4 worm cellular contexts compared by ENCODE assay signal in genomic region chrIV:13334287-13334686, ce11.
TF ChIP-seq lines count a peak whose summit lies in the region.

No protein-coding gene starts in this region.

TF ChIP-seq in whole organism, L2 larva, 48 proteins besides CTCF, POLR2A, EP300 and RAD21:
- TF ChIP-seq fos-1 (tag; optimal IDR thresholded peaks at IDR 0.05; lab: Kevin White, UChicago) (peak; percentile 27), nhr-12 (tag; optimal IDR thresholded peaks at IDR 0.05; lab: Kevin White, UChicago) (no peak), nhr-129 (tag; optimal IDR thresholded peaks at IDR 0.05; lab: Kevin White, UChicago) (peak; percentile 53), F13H6.1 (tag; optimal IDR thresholded peaks at IDR 0.05; lab: Kevin White, UChicago) (peak; percentile 23), ztf-11 (tag; optimal IDR thresholded peaks at IDR 0.05; lab: Kevin White, UChicago) (no peak), sma-9 (GFP tag; optimal IDR thresholded peaks at IDR 0.05; lab: Kevin White, UChicago) (peak; percentile 34), sma-9 (tag; optimal IDR thresholded peaks at IDR 0.05; lab: Kevin White, UChicago) (no peak)

TF ChIP-seq in whole organism, L3 larva, 47 proteins besides CTCF, POLR2A, EP300 and RAD21:
- TF ChIP-seq egl-5 (tag; optimal IDR thresholded peaks at IDR 0.05; lab: Kevin White, UChicago), result no peak
- no peak for TF ChIP-seq eor-1 (tag; optimal IDR thresholded peaks at IDR 0.05; lab: Kevin White, UChicago)
- no peak for TF ChIP-seq nhr-43 (tag; optimal IDR thresholded peaks at IDR 0.05; lab: Kevin White, UChicago; ENCODE audit: poor library complexity, severe bottlenecking)
- TF ChIP-seq nhr-28 (tag; optimal IDR thresholded peaks at IDR 0.05; lab: Kevin White, UChicago), result no peak
- peak; percentile 61 for TF ChIP-seq pha-4 (tag; optimal IDR thresholded peaks at IDR 0.05; lab: Kevin White, UChicago)
- TF ChIP-seq pqm-1 (tag; optimal IDR thresholded peaks at IDR 0.05; lab: Kevin White, UChicago), result peak; percentile 49
- no peak for TF ChIP-seq unc-62 (GFP tag; optimal IDR thresholded peaks at IDR 0.05; lab: Kevin White, UChicago)
- no peak for TF ChIP-seq egl-27 (tag; optimal IDR thresholded peaks at IDR 0.05; lab: Kevin White, UChicago)
- peak; percentile 76 for TF ChIP-seq elt-2 (tag; optimal IDR thresholded peaks at IDR 0.05; lab: Kevin White, UChicago)
- TF ChIP-seq elt-1 (tag; optimal IDR thresholded peaks at IDR 0.05; lab: Kevin White, UChicago), result no peak

TF ChIP-seq in whole organism, L4 larva, 104 proteins besides CTCF, POLR2A, EP300 and RAD21:
- TF ChIP-seq dmd-6 (GFP tag; IDR thresholded peaks at IDR 0.05; lab: Robert Waterston, UW) (peak; percentile 53), lsy-2 (tag; optimal IDR thresholded peaks at IDR 0.05; lab: Kevin White, UChicago) (no peak), pqm-1 (tag; optimal IDR thresholded peaks at IDR 0.05; lab: Kevin White, UChicago) (peak; percentile 11), dve-1 (tag; optimal IDR thresholded peaks at IDR 0.05; lab: Kevin White, UChicago; ENCODE audit: insufficient read depth) (peak; percentile 41), zfp-2 (tag; optimal IDR thresholded peaks at IDR 0.05; lab: Kevin White, UChicago) (no peak), mdl-1 (tag; optimal IDR thresholded peaks at IDR 0.05; lab: Kevin White, UChicago) (no peak), hlh-30 (tag; optimal IDR thresholded peaks at IDR 0.05; lab: Kevin White, UChicago; ENCODE audit: insufficient read depth) (peak; percentile 48), nhr-77 (tag; optimal IDR thresholded peaks at IDR 0.05; lab: Kevin White, UChicago) (peak; percentile 0), hlh-11 (tag; optimal IDR thresholded peaks at IDR 0.05; lab: Kevin White, UChicago) (peak; percentile 16), ceh-62 (tag; optimal IDR thresholded peaks at IDR 0.05; lab: Kevin White, UChicago) (no peak), D1046.2 (GFP tag; IDR thresholded peaks at IDR 0.05; lab: Robert Waterston, UW) (no peak), nhr-6 (tag; optimal IDR thresholded peaks at IDR 0.05; lab: Kevin White, UChicago) (no peak), unc-62 (GFP tag; optimal IDR thresholded peaks at IDR 0.05 in 1 of 2; lab: Kevin White, UChicago) (peak in 1 of 2 experiments; percentile 76), unc-62 (tag; optimal IDR thresholded peaks at IDR 0.05; lab: Kevin White, UChicago) (no peak), daf-16 (GFP tag; optimal IDR thresholded peaks at IDR 0.05; lab: Kevin White, UChicago) (no peak), daf-16 (tag; optimal IDR thresholded peaks at IDR 0.05; lab: Kevin White, UChicago) (peak; percentile 11), php-3 (GFP tag; IDR thresholded peaks at IDR 0.05; lab: Robert Waterston, UW) (0 out of 2 replicates have a peak, but pooled peaks have one; percentile 29), nhr-28 (tag; optimal IDR thresholded peaks at IDR 0.05; lab: Kevin White, UChicago) (peak; percentile 77), tag-97 (GFP tag; IDR thresholded peaks at IDR 0.05; lab: Robert Waterston, UW) (no peak), egl-27 (tag; optimal IDR thresholded peaks at IDR 0.05; lab: Kevin White, UChicago) (no peak), hif-1 (tag; optimal IDR thresholded peaks at IDR 0.05; lab: Kevin White, UChicago) (peak in 1 of 2 experiments; percentile 27), lin-15B (tag; optimal IDR thresholded peaks at IDR 0.05; lab: Kevin White, UChicago) (no peak), T26A8.4 (GFP tag; IDR thresholded peaks at IDR 0.05; lab: Robert Waterston, UW) (peak; percentile 28), ctbp-1 (GFP tag; IDR thresholded peaks at IDR 0.05; lab: Robert Waterston, UW) (no peak)

TF ChIP-seq in whole organism, young adult, 124 proteins besides CTCF, POLR2A, EP300 and RAD21:
- TF ChIP-seq attf-5 (GFP tag; optimal IDR thresholded peaks at IDR 0.05; lab: Kevin White, UChicago) (peak; percentile 11), pbrm-1 (GFP tag; IDR thresholded peaks at IDR 0.05; lab: Robert Waterston, UW) (no peak), nhr-80 (tag; optimal IDR thresholded peaks at IDR 0.05; lab: Kevin White, UChicago) (peak; percentile 92), egrh-3 (GFP tag; IDR thresholded peaks at IDR 0.05; lab: Robert Waterston, UW) (no peak), unc-130 (GFP tag; optimal IDR thresholded peaks at IDR 0.05; lab: Kevin White, UChicago) (no peak), hlh-12 (tag; optimal IDR thresholded peaks at IDR 0.05; lab: Kevin White, UChicago) (no peak), dox-1 (GFP tag; IDR thresholded peaks at IDR 0.05; lab: Robert Waterston, UW) (0 out of 2 replicates have a peak, but pooled peaks have one; percentile 41), C17E4.6 (GFP tag; IDR thresholded peaks at IDR 0.05; lab: Robert Waterston, UW) (no peak), tlf-1 (GFP tag; optimal IDR thresholded peaks at IDR 0.05; lab: Kevin White, UChicago) (no peak), nfyb-1 (GFP tag; IDR thresholded peaks at IDR 0.05; lab: Robert Waterston, UW) (0 out of 2 replicates have a peak, but pooled peaks have one; percentile 29), nfya-2 (GFP tag; IDR thresholded peaks at IDR 0.05; lab: Robert Waterston, UW) (no peak), unc-62 (GFP tag; optimal IDR thresholded peaks at IDR 0.05; lab: Kevin White, UChicago) (no peak), atf-7 (tag; optimal IDR thresholded peaks at IDR 0.05; lab: Kevin White, UChicago) (peak; percentile 14), B0336.3 (GFP tag; IDR thresholded peaks at IDR 0.05; lab: Robert Waterston, UW) (peak; percentile 43; the same call in 1 of the 2 replicates), ztf-26 (tag; optimal IDR thresholded peaks at IDR 0.05; lab: Kevin White, UChicago) (peak; percentile 18), sptf-2 (GFP tag; optimal IDR thresholded peaks at IDR 0.05; lab: Kevin White, UChicago) (no peak), ceh-100 (GFP tag; IDR thresholded peaks at IDR 0.05; lab: Robert Waterston, UW) (no peak), lsl-1 (GFP tag; optimal IDR thresholded peaks at IDR 0.05; lab: Kevin White, UChicago) (no peak), snpc-4 (GFP tag; optimal IDR thresholded peaks at IDR 0.05; lab: Kevin White, UChicago) (no peak), snpc-4 (tag; optimal IDR thresholded peaks at IDR 0.05; lab: Kevin White, UChicago) (peak in 1 of 4 experiments; percentile 2), cebp-1 (GFP tag; IDR thresholded peaks at IDR 0.05; lab: Robert Waterston, UW) (no peak), cebp-1 (tag; optimal IDR thresholded peaks at IDR 0.05; lab: Kevin White, UChicago) (peak; percentile 60)
